Worm (Caenorhabditis elegans): ENCODE data around the gene dlst-1.

ce11 chrV:6665751-6666150 is 43.1 kb downstream of the dlst-1 start, which contains the start of gene pmp-5:
- peak; percentile 45 for TF ChIP-seq nhr-48 (tag; optimal IDR thresholded peaks at IDR 0.05)
- no peak for TF ChIP-seq daf-8 (GFP tag; IDR thresholded peaks at IDR 0.05)
- peak; percentile 65 for TF ChIP-seq tra-1 (GFP tag; IDR thresholded peaks at IDR 0.05)
- TF ChIP-seq lsy-2 (tag; optimal IDR thresholded peaks at IDR 0.05), result no peak
